Worm (Caenorhabditis elegans) whole organism, mixed stage, embryonic: Measurements from ENCODE around the gene ZK856.7.

ENCODE experiments used
- nhr-28 ChIP-seq: fragments of 150-350 bp; optimal IDR thresholded peaks from 2 replicates; lab custom pipeline; 2014; ENCODE audit warnings: missing biosample characterization, missing genetic modification characterization
- unc-62 ChIP-seq: fragments of 150-350 bp; optimal IDR thresholded peaks from 2 replicates; lab custom pipeline; 2014; ENCODE audit warnings: missing biosample characterization, missing genetic modification reagents, missing genetic modification characterization

DNA sequence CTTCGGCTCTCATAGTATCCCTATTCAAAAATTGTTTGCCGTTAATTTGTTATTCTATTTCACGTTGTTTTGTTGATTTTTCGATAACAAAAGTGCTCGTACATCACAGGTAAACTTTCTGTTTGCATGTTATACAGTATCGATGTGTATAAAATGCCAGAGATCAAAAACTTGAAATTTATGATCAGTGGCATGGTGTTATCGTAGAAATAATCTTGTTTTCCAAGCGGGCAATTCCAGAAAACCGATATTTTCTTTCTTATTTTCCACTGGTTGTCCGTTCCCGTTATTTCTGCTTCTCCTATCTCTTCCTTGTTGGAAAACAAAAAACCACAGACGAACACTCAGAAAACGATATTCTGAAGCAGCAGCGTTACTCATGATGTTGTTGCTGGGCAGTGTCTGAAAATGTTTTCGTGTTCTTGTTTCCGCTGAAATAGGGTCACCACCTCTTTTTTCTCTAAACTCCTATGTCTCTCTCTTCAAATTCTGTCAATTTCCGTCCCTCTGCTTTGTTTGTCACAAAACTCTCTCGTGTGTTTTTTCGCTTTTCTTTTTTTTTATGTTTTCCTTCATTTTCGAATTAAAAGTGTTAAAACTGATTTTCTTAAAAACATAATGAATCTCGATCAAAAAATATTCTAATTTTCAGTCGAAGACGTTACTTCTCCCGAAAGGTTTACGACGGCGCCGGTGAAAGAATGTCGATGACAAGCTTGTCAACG, 46.5 kb downstream of the ZK856.7 start, which contains the start of gene akt-1:
- TF ChIP-seq unc-62 (GFP tag; lab: Kevin White, UChicago): no peak
- no peak for TF ChIP-seq nhr-28 (tag; lab: Kevin White, UChicago)
